Worm (Caenorhabditis elegans) whole organism, L3 larva: ENCODE results near the gene skr-13.

Experiments
- R02D3.7 ChIP-seq: fragments of 150-350 bp; optimal IDR thresholded peaks from 2 replicates; lab custom pipeline; 2014; ENCODE audit warnings: missing biosample characterization, missing genetic modification characterization
- ZK546.5 ChIP-seq: sonication (generic microtip); optimal IDR thresholded peaks from 2 replicates; lab custom pipeline; 2017; ENCODE audit warnings: missing biosample characterization, missing genetic modification characterization
- ceh-16 ChIP-seq: sonication (generic microtip); optimal IDR thresholded peaks from 2 replicates; lab custom pipeline; 2017; ENCODE audit warnings: missing biosample characterization, missing genetic modification characterization
- ceh-28 ChIP-seq: fragments of 150-350 bp; optimal IDR thresholded peaks from 2 replicates; lab custom pipeline; 2014; ENCODE audit warnings: missing biosample characterization, missing genetic modification reagents, missing genetic modification characterization
- ceh-82 ChIP-seq: fragments of 150-350 bp; optimal IDR thresholded peaks from 2 replicates; lab custom pipeline; 2014; ENCODE audit warnings: missing biosample characterization, missing genetic modification characterization
- egl-5 ChIP-seq: fragments of 150-350 bp; optimal IDR thresholded peaks from 2 replicates; lab custom pipeline; 2017; ENCODE audit warnings: missing biosample characterization, missing genetic modification reagents, missing genetic modification characterization, inconsistent platforms
- elt-1 ChIP-seq: fragments of 150-350 bp; optimal IDR thresholded peaks from 2 replicates; lab custom pipeline; 2014; ENCODE audit warnings: missing biosample characterization, missing genetic modification characterization
- elt-3 ChIP-seq, 3 experiments: fragments of 150-350 bp in 1 of 3; sonication (generic microtip) in 2 of 3; optimal IDR thresholded peaks; 2 replicates in 2 of 3; 4 replicates in 1 of 3; lab custom pipeline; 2014 to 2017; ENCODE audit warnings: missing biosample characterization in 3 of 3, missing genetic modification characterization in 3 of 3
- eor-1 ChIP-seq, 2 experiments: fragments of 150-350 bp; optimal IDR thresholded peaks; 2 replicates each; lab custom pipeline; 2014 to 2018; ENCODE audit warnings: missing biosample characterization in 2 of 2, missing genetic modification characterization in 2 of 2
- fkh-10 ChIP-seq: sonication (generic microtip); optimal IDR thresholded peaks from 2 replicates; lab custom pipeline; 2017; ENCODE audit warnings: missing biosample characterization, missing genetic modification reagents, missing genetic modification characterization
- fkh-2 ChIP-seq: fragments of 150-350 bp; optimal IDR thresholded peaks from 2 replicates; lab custom pipeline; 2014; ENCODE audit warnings: missing biosample characterization, missing genetic modification reagents, missing genetic modification characterization
- fos-1 ChIP-seq: fragments of 150-350 bp; optimal IDR thresholded peaks from 2 replicates; lab custom pipeline; 2014; ENCODE audit warnings: missing biosample characterization, missing genetic modification characterization
- hmg-11 ChIP-seq: sonication (generic microtip); optimal IDR thresholded peaks from 2 replicates; lab custom pipeline; 2016; ENCODE audit warnings: missing genetic modification characterization, missing compliant biosample characterization
- jun-1 ChIP-seq: fragments of 150-350 bp; optimal IDR thresholded peaks from 2 replicates; lab custom pipeline; 2014; ENCODE audit warnings: missing biosample characterization, missing genetic modification reagents, missing genetic modification characterization
- lsy-12 ChIP-seq: sonication (generic microtip); optimal IDR thresholded peaks from 2 replicates; lab custom pipeline; 2016; ENCODE audit warnings: mild to moderate bottlenecking, missing genetic modification characterization, missing compliant biosample characterization
- mml-1 ChIP-seq: fragments of 150-350 bp; sonication (generic microtip); optimal IDR thresholded peaks from 3 replicates; lab custom pipeline; 2014; ENCODE audit warnings: missing biosample characterization, missing genetic modification characterization
- nfya-1 ChIP-seq: sonication (generic microtip); optimal IDR thresholded peaks from 2 replicates; lab custom pipeline; 2017; ENCODE audit warnings: missing genetic modification characterization, mild to moderate bottlenecking, missing compliant biosample characterization, antibody characterized with exemption, moderate library complexity; ENCODE audit not compliant: insufficient read depth
- nhr-11 ChIP-seq: fragments of 150-350 bp; optimal IDR thresholded peaks from 2 replicates; lab custom pipeline; 2014; ENCODE audit warnings: missing biosample characterization, missing genetic modification characterization
- nhr-43 ChIP-seq: sonication (generic microtip); optimal IDR thresholded peaks from 2 replicates; lab custom pipeline; 2016; ENCODE audit warnings: mild to moderate bottlenecking, missing genetic modification characterization, missing compliant biosample characterization; ENCODE audit not compliant: poor library complexity, severe bottlenecking
- nhr-67 ChIP-seq: fragments of 150-350 bp; optimal IDR thresholded peaks from 2 replicates; lab custom pipeline; 2014; ENCODE audit warnings: missing biosample characterization, missing genetic modification characterization
- nhr-77 ChIP-seq: fragments of 150-350 bp; optimal IDR thresholded peaks from 2 replicates; lab custom pipeline; 2014; ENCODE audit warnings: missing biosample characterization, missing genetic modification characterization
- pha-4 ChIP-seq: fragments of 150-350 bp; optimal IDR thresholded peaks from 2 replicates; lab custom pipeline; 2014; ENCODE audit warnings: missing biosample characterization, missing genetic modification reagents, missing genetic modification characterization
- pqm-1 ChIP-seq: fragments of 150-350 bp; optimal IDR thresholded peaks from 2 replicates; lab custom pipeline; 2017; ENCODE audit warnings: missing biosample characterization, missing genetic modification characterization, inconsistent platforms
- skn-1 ChIP-seq: fragments of 150-350 bp; optimal IDR thresholded peaks from 2 replicates; lab custom pipeline; 2014; ENCODE audit warnings: missing biosample characterization, missing genetic modification characterization
- snpc-4 ChIP-seq: fragments of 150-350 bp; optimal IDR thresholded peaks from 2 replicates; lab custom pipeline; 2014; ENCODE audit warnings: missing biosample characterization, missing genetic modification characterization
- tbx-2 ChIP-seq: sonication (generic microtip); optimal IDR thresholded peaks from 2 replicates; lab custom pipeline; 2016; ENCODE audit warnings: mild to moderate bottlenecking, missing genetic modification characterization, missing compliant biosample characterization
- unc-39 ChIP-seq: sonication (generic microtip); optimal IDR thresholded peaks from 4 replicates; lab custom pipeline; 2017; ENCODE audit warnings: missing biosample characterization, missing genetic modification characterization
- ztf-11 ChIP-seq: fragments of 150-350 bp; optimal IDR thresholded peaks from 2 replicates; lab custom pipeline; 2014; ENCODE audit warnings: missing biosample characterization, missing genetic modification characterization

Gene skr-13

DNA sequence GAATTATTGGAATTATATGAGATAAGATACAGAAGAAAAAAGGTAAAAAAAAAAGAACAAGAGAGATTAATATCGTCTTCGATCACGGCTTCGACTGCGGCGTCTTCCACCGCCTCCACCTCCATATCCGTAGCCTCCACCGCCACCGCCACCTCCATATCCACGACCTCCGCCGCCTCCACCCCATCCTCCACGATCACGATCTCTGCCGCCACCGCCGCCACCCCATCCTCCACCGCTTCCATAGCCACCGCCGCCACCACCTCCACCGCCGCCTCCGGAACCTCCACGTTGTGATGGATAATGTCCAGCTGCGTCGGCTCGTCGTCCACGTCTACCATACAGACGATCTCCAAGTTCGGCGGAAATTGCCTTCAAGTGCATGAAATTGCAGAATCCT is 45.6 kb downstream of the skr-13 start:
- TF ChIP-seq R02D3.7 (no peak), nhr-43 (tag; lab: Kevin White, UChicago) (no peak), ceh-16 (tag; lab: Kevin White, UChicago) (no peak), tbx-2 (tag; lab: Kevin White, UChicago) (no peak), hmg-11 (no peak), egl-5 (tag; lab: Kevin White, UChicago) (no peak), eor-1 (tag; optimal IDR thresholded peaks at IDR 0.05; lab: Kevin White, UChicago) (no peak), skn-1 (tag; lab: Kevin White, UChicago) (no peak), elt-3 (tag; optimal IDR thresholded peaks at IDR 0.05; lab: Kevin White, UChicago) (no peak), fkh-10 (GFP tag; lab: Kevin White, UChicago) (no peak), nfya-1 (no peak), nhr-77 (tag; lab: Kevin White, UChicago) (no peak), nhr-67 (tag; lab: Kevin White, UChicago) (no peak), lsy-12 (tag; lab: Kevin White, UChicago) (no peak), fos-1 (no peak), jun-1 (no peak), mml-1 (no peak), ceh-28 (tag; lab: Kevin White, UChicago) (no peak), pqm-1 (no peak), elt-1 (tag; lab: Kevin White, UChicago) (no peak)
- TF ChIP-seq, all 47 proteins: peak for 0

DNA sequence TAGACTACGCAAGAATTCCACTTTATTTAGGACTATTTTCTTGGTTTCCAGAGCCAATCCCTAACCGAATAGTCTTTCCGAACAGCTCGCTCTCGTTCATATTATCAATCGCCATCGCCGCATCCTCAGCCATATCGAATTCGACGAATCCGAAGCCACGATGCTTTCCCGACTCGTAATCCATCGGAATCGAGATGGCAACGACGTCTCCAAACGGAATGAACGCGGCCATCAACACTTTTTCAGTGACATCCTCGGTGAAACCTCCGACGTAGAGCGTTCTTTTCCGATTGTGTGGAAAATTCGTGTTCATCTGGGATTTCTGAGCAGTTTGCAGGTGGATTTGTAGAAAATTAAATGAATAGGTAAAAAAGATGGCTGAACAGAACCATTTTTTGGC is 46.1 kb downstream of the skr-13 start, which contains the start of gene cyn-13:
Gene cyn-13, minus strand, starts transcription at position 313 of the 400 bp plus-strand sequence.
- no peak for TF ChIP-seq ceh-16 (tag; lab: Kevin White, UChicago)
- TF ChIP-seq fkh-10 (GFP tag; lab: Kevin White, UChicago): no peak
- no peak for TF ChIP-seq nfya-1
- no peak for TF ChIP-seq ztf-11 (tag; lab: Kevin White, UChicago)
- no peak for TF ChIP-seq skn-1 (tag; lab: Kevin White, UChicago)
- TF ChIP-seq snpc-4 (tag; lab: Kevin White, UChicago): no peak
- TF ChIP-seq pqm-1: no peak
- no peak for TF ChIP-seq unc-39
- no peak for TF ChIP-seq ZK546.5 (tag; lab: Kevin White, UChicago)
- no peak for TF ChIP-seq nhr-11 (tag; lab: Kevin White, UChicago)
- no peak for TF ChIP-seq pha-4
- no peak for TF ChIP-seq ceh-82 (tag; lab: Kevin White, UChicago)
- no peak for TF ChIP-seq fkh-2 (tag; lab: Kevin White, UChicago)
